Worm (Caenorhabditis elegans) whole organism, L4/young adult: ENCODE results near the gene T25E12.14.

Experiments used
- W03F9.2 ChIP-seq: fragments of 150-350 bp; optimal IDR thresholded peaks from 2 replicates; lab custom pipeline; 2014; ENCODE audit warnings: missing biosample characterization, missing genetic modification characterization
- dao-5 ChIP-seq: sonication (generic microtip); optimal IDR thresholded peaks from 2 replicates; lab custom pipeline; 2016; ENCODE audit warnings: missing genotype, missing genetic modification characterization, moderate library complexity, missing compliant biosample characterization
- him-1 ChIP-seq: sonication (generic microtip); optimal IDR thresholded peaks from 2 replicates; lab custom pipeline; 2016; ENCODE audit warnings: missing genotype, missing genetic modification reagents, missing genetic modification characterization, missing compliant biosample characterization

DNA sequence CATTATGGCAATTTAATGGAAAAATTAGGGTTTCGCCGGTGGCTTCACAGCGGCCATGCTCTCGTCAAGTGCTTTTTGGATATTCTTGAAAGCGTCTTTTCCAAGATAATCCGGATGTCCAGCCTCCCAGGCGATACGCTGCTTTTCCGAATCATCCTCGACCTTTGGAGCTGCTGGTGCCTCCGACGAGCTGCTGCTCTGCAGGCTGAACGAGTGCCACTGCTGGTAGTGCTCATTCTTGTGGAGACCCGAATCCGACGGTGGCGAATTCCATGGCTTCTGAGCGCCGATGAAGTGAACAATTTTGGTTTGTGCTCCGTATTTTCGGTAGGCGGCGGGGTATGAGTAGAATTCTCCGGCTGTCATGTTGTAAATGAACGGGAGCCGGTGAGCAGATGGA is 18.2 kb downstream of the T25E12.14 start:
- no peak for TF ChIP-seq W03F9.2 (tag; lab: Kevin White, UChicago)
- TF ChIP-seq him-1 (tag; lab: Kevin White, UChicago): no peak
- no peak for TF ChIP-seq dao-5
